Worm (Caenorhabditis elegans): Measurements from ENCODE around the gene F14D7.3.

ce11 chrV:14254221-14254620, 42.4 kb upstream of the F14D7.3 start, which contains the start of gene K02E11.7:
- no peak for TF ChIP-seq lin-39 (tag; optimal IDR thresholded peaks at IDR 0.05)
- no peak for TF ChIP-seq unc-130 (tag; optimal IDR thresholded peaks at IDR 0.05)
- no peak for TF ChIP-seq nhr-77 (tag; optimal IDR thresholded peaks at IDR 0.05)
- no peak for TF ChIP-seq tbx-2 (tag; optimal IDR thresholded peaks at IDR 0.05)
- TF ChIP-seq zag-1 (tag; optimal IDR thresholded peaks at IDR 0.05): no peak
- no peak for TF ChIP-seq unc-62 (GFP tag; optimal IDR thresholded peaks at IDR 0.05)

Measured in whole organism, L1 larva.